Worm (Caenorhabditis elegans) whole organism, L3 larva: ENCODE results near the gene srg-16.

ENCODE experiments used
- nhr-23 ChIP-seq: fragments of 150-350 bp; optimal IDR thresholded peaks from 2 replicates; lab custom pipeline; 2014; ENCODE audit warnings: missing biosample characterization, missing genetic modification reagents, missing genetic modification characterization
- sea-2 ChIP-seq: fragments of 150-350 bp; sonication (generic microtip); optimal IDR thresholded peaks from 4 replicates; lab custom pipeline; 2014; ENCODE audit warnings: missing biosample characterization, missing genetic modification reagents, missing genetic modification characterization

DNA sequence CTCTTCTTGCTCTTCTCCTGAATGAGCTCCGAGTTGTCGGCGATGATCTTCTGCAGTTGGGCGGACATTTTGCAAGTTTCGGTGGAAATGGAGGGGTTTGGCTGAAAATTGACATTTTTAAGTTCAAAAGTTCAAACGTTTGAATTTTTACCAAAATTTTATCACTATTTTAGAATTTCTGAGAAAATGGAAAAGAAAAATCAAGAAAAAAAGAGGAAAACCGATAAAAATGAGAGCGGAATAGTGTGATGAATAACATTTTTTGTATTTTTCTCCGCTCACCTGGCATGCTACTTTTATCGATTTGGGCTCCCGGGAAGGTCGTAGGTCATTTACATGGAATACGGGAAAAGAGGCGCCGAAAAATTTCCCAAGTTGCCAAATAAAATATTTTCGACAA is 18.1 kb downstream of the srg-16 start, which contains the start of gene F15A4.10:
- TF ChIP-seq nhr-23 = no peak
- TF ChIP-seq sea-2 (GFP tag; lab: Kevin White, UChicago) = no peak
